Worm (Caenorhabditis elegans): ENCODE measurements around the gene Y53F4B.21.

- TF ChIP-seq med-1 (GFP tag; optimal IDR thresholded peaks at IDR 0.05; ENCODE audit: insufficient read depth) (no peak), cog-1 (tag; optimal IDR thresholded peaks at IDR 0.05) (no peak), flt-1 (GFP tag; IDR thresholded peaks at IDR 0.05) (no peak)
These were observed 19.9 kb downstream of the Y53F4B.21 start, which contains the start of gene Y53F4B.39 for ce11 chrII:15109844-15110243.
